Worm (Caenorhabditis elegans): ENCODE data around the gene T23F2.4.

Gene T23F2.4

DNA sequence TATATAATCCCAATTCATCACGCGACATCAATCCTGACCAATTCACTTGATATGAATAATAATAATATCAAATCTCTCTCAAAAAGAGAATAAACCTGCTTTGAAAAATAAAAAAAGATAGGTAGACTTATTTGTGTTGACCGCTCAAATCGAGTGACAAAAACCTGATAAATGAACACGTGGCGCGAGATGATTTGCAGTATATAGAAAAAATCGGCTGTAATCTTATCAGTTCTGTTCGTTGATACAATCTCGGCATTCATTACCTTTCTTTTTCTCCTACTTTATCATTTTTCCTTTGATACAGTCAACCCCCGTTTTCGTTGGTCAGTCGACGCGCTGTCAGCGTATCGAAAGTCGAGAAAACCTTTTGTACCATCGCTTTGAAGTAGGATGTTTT, 47.6 kb downstream of the T23F2.4 start (continued):
- TF ChIP-seq C34B4.2 (tag; optimal IDR thresholded peaks at IDR 0.05), result no peak
- TF ChIP-seq zag-1 (tag; optimal IDR thresholded peaks at IDR 0.05), result no peak
- TF ChIP-seq sup-37 (GFP tag; optimal IDR thresholded peaks at IDR 0.05), result no peak
- no peak for TF ChIP-seq fos-1 (tag; optimal IDR thresholded peaks at IDR 0.05)
- TF ChIP-seq unc-62 (GFP tag; optimal IDR thresholded peaks at IDR 0.05), result no peak
- no peak for TF ChIP-seq hlh-17 (GFP tag; optimal IDR thresholded peaks at IDR 0.05; ENCODE audit: borderline replicate concordance)
- TF ChIP-seq lin-13 (GFP tag; optimal IDR thresholded peaks at IDR 0.05), result no peak
- no peak for TF ChIP-seq dsc-1 (tag; optimal IDR thresholded peaks at IDR 0.05)
- no peak for TF ChIP-seq hlh-4 (tag; optimal IDR thresholded peaks at IDR 0.05)
- TF ChIP-seq lir-3 (tag; optimal IDR thresholded peaks at IDR 0.05; ENCODE audit: poor library complexity), result no peak
- no peak for TF ChIP-seq fkh-4 (tag; optimal IDR thresholded peaks at IDR 0.05; ENCODE audit: borderline replicate concordance)
- TF ChIP-seq egl-27 (tag; optimal IDR thresholded peaks at IDR 0.05), result no peak
- TF ChIP-seq blmp-1 (tag; optimal IDR thresholded peaks at IDR 0.05), result peak; percentile 62
- TF ChIP-seq alr-1 (tag; optimal IDR thresholded peaks at IDR 0.05; ENCODE audit: borderline replicate concordance), result no peak
- no peak for TF ChIP-seq ceh-90 (tag; optimal IDR thresholded peaks at IDR 0.05)
- TF ChIP-seq lsy-2 (tag; optimal IDR thresholded peaks at IDR 0.05), result no peak
- TF ChIP-seq fkh-8 (tag; optimal IDR thresholded peaks at IDR 0.05), result no peak
- TF ChIP-seq unc-86 (tag; optimal IDR thresholded peaks at IDR 0.05), result no peak
- peak; percentile 61 for TF ChIP-seq nhr-90 (tag; optimal IDR thresholded peaks at IDR 0.05; ENCODE audit: poor library complexity)
- no peak for TF ChIP-seq C16A3.4 (tag; optimal IDR thresholded peaks at IDR 0.05)
- no peak for TF ChIP-seq pag-3 (tag; optimal IDR thresholded peaks at IDR 0.05; ENCODE audit: borderline replicate concordance, insufficient read depth)
- TF ChIP-seq unc-30 (tag; optimal IDR thresholded peaks at IDR 0.05), result no peak
- TF ChIP-seq mef-2 (tag; optimal IDR thresholded peaks at IDR 0.05), result no peak
- TF ChIP-seq elt-2 (tag; optimal IDR thresholded peaks at IDR 0.05), result peak; percentile 87
- no peak for TF ChIP-seq irx-1 (tag; optimal IDR thresholded peaks at IDR 0.05)
- no peak for TF ChIP-seq ztf-11 (tag; optimal IDR thresholded peaks at IDR 0.05)
- TF ChIP-seq ama-1 (optimal IDR thresholded peaks at IDR 0.05), result no peak
- no peak for TF ChIP-seq nhr-12 (tag; optimal IDR thresholded peaks at IDR 0.05)
- TF ChIP-seq pax-3 (tag; optimal IDR thresholded peaks at IDR 0.05), result no peak
- TF ChIP-seq unc-98 (GFP tag; IDR thresholded peaks at IDR 0.05), result no peak
- no peak for TF ChIP-seq nhr-11 (tag; optimal IDR thresholded peaks at IDR 0.05)
- no peak for TF ChIP-seq nhr-84 (tag; optimal IDR thresholded peaks at IDR 0.05)
- no peak for TF ChIP-seq snpc-4 (tag; optimal IDR thresholded peaks at IDR 0.05)
- TF ChIP-seq grh-1 (GFP tag; IDR thresholded peaks at IDR 0.05), result peak; percentile 61

DNA sequence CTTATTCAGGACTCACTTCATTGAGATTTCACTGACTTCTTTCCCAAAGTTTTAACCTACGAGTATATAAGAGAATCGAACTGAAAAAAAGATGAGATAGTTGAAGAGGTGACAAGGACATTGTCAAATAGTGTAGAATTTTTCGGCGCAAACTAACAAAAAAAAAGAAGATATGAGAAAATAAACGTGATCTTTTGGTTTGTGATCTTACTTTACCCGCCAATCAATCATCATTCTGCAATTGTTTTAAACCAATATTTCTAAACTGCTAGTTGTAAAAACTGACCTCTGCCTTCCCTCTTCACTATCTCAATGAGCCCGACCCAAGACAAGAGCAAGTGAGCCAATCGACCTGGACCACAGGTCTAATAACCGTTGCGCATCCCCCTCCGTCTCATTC, 48.7 kb downstream of the T23F2.4 start:
- TF ChIP-seq nhr-71 (tag; optimal IDR thresholded peaks at IDR 0.05) (peak; percentile 3), nhr-20 (tag; optimal IDR thresholded peaks at IDR 0.05) (peak; percentile 46), nhr-19 (GFP tag; conservative IDR thresholded peaks at IDR 0.05) (0 out of 2 replicates have a peak, but pooled peaks have one; percentile 3), nhr-85 (tag) (peak; percentile 85), nhr-47 (tag; optimal IDR thresholded peaks at IDR 0.05) (no peak), nhr-90 (tag; optimal IDR thresholded peaks at IDR 0.05; ENCODE audit: poor library complexity) (peak; percentile 9), lin-14 (GFP tag; optimal IDR thresholded peaks at IDR 0.05) (peak; percentile 26), jun-1 (tag; optimal IDR thresholded peaks at IDR 0.05) (no peak), tbx-2 (tag; optimal IDR thresholded peaks at IDR 0.05) (peak; percentile 1)

Measured in whole organism, L1 larva.